Fruit fly (Drosophila melanogaster) whole organism: ENCODE data around the gene spel1.

Experiments used
- CG8478 ChIP-seq: fragments of >200 bp; optimal IDR thresholded peaks from 2 replicates; lab custom pipeline; 2018; ENCODE audit warnings: inconsistent platforms
- Dll ChIP-seq: fragments of >200 bp; optimal IDR thresholded peaks from 2 replicates; lab custom pipeline; 2017
- EcR ChIP-seq, 2 experiments: fragments of >200 bp; optimal IDR thresholded peaks; 2 replicates each; lab custom pipeline; 2017; ENCODE audit warnings: missing biosample characterization in 2 of 2, missing genetic modification characterization in 2 of 2, missing genetic modification reagents in 2 of 2
- pan ChIP-seq: fragments of >200 bp; optimal IDR thresholded peaks from 2 replicates; lab custom pipeline; 2017
- psq ChIP-seq: fragments of >200 bp; optimal IDR thresholded peaks from 2 replicates; lab custom pipeline; 2017
- usp ChIP-seq: fragments of >200 bp; optimal IDR thresholded peaks from 2 replicates; lab custom pipeline; 2017; ENCODE audit warnings: missing biosample characterization, missing genetic modification characterization, mixed read lengths

Gene spel1

DNA sequence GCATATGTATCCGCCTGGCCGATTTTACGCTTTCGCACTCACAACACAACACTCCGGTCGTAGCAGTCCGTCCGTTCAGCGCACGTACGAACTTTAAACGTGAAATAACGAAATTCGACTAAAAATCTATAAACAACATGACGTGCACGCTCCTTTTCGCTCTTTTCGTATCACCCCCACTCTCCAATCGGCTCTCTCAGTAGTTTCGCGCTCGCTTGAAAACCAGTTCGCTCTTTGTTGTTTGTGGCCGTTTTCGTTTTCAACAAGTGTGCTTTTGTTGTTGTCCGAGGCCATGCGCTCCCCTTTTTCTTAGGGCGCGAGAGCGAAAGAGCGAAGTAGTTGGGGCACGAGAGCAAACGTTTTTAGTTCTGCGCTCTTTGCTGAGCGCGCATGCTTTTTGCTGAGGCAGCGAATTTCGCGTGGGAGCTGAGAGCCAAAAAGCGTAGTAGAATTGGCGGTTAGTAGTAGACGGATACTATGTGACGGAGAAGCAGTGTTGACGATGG, 47.6 kb downstream of the spel1 start, which contains the start of gene elB:
Gene elB (minus strand): TSS at position 122 of the 506 bp plus-strand sequence.
- TF ChIP-seq Dll (lab: Kevin White, UChicago) (peak; percentile 98), psq (no peak)

- TF ChIP-seq usp (GFP tag; lab: Kevin White, UChicago), result no peak
- TF ChIP-seq Dll (lab: Kevin White, UChicago), result peak; percentile 83
- no peak for TF ChIP-seq psq
- no peak for TF ChIP-seq CG8478 (lab: Kevin White, UChicago)
Observed at dm6 chr2L:14410331-14410730, 48.5 kb downstream of the spel1 start.

DNA sequence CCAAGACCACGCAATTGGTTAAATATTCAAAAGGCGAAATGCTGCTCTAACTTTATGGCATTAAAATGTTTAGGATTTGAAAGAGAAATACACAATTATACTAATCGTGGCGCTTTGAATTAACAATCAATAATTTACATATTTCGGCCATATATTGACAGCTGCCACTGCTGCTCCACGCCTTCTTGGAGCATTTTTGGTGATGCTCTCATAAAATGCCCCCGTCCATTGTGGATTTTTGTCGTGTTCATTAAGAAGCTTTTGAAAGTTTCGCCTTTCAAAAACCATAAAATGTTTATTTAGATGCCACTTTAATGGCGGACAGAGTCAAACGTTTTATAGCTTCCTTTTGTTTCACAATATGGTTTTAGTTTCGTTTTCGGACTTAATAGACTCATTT, 49.2 kb downstream of the spel1 start:
- TF ChIP-seq psq (no peak), CG8478 (lab: Kevin White, UChicago) (no peak), Dll (lab: Kevin White, UChicago) (no peak), EcR (GFP tag; optimal IDR thresholded peaks at IDR 0.05; lab: Kevin White, UChicago) (no peak), usp (GFP tag; lab: Kevin White, UChicago) (no peak), pan (no peak)

DNA sequence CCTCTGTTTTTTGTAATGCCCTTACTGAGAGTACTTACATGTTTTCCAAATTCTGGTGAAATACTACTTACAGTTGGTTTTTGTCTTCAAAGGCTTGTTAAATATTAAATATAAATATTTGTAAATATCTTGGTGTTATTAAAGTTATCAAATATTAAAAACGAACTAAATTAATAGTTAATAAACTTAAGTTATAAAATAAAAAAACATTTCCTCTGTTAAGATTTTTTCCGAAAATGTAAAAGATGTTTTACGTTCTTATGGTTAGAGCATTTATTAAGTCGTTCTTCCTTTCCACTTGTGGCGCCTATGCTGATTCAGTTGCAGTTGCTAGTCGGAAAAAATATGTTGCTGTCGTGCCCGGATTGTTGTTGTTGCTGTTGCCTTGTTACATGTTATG, 51.5 kb downstream of the spel1 start:
- no peak for TF ChIP-seq EcR (GFP tag; optimal IDR thresholded peaks at IDR 0.05; lab: Kevin White, UChicago)
- no peak for TF ChIP-seq pan
- no peak for TF ChIP-seq usp (GFP tag; lab: Kevin White, UChicago)
- no peak for TF ChIP-seq Dll (lab: Kevin White, UChicago)
- no peak for TF ChIP-seq CG8478 (lab: Kevin White, UChicago)
- TF ChIP-seq psq, result no peak

DNA sequence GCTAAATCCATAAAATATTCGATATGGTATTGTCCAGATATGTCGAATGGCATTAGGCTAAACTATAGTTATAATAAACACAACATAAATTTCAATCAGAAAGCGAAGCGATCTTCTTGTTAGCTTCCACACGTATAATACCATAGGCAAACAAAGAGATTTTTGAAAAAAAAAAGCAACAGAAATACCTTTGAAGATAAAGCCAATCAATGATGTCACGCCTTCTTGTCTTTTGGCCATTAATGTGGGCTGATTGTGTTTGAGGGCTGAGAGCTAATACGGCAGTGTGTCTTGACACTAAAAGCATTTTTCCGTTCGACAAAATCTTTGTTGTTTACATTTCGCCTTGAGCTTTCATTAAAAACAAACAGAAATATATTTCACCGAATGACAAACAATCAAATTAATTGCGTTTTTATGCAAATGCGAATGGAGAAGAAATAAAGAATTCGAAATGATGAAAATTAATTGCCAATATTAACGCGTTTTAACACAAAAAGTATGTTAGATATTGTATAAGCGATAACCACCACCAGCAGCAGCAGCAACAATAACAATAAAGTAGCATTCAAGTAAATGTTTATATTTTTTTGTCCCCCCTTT, 52.5 kb downstream of the spel1 start:
- no peak for TF ChIP-seq CG8478 (lab: Kevin White, UChicago)
- TF ChIP-seq usp (GFP tag; lab: Kevin White, UChicago), result no peak
- no peak for TF ChIP-seq psq
- TF ChIP-seq pan, result no peak
- TF ChIP-seq EcR (GFP tag; optimal IDR thresholded peaks at IDR 0.05; lab: Kevin White, UChicago), result no peak
- no peak for TF ChIP-seq Dll (lab: Kevin White, UChicago)
